Fruit fly (Drosophila melanogaster) Kc167 (cell line): ENCODE results near the gene CG15643.

Experiments
- Myc ChIP-seq: fragments of >200 bp; optimal IDR thresholded peaks from 2 replicates; lab custom pipeline; 2017; ENCODE audit warnings: missing external identifiers
- Sin3A ChIP-seq: fragments of >200 bp; optimal IDR thresholded peaks from 2 replicates; lab custom pipeline; 2018; ENCODE audit warnings: missing external identifiers
- h ChIP-seq: fragments of >200 bp; optimal IDR thresholded peaks from 3 replicates; lab custom pipeline; 2018; ENCODE audit warnings: missing external identifiers
- insv ChIP-seq: fragments of >200 bp; optimal IDR thresholded peaks from 3 replicates; lab custom pipeline; 2018; ENCODE audit warnings: missing external identifiers
- psq ChIP-seq: fragments of >200 bp; optimal IDR thresholded peaks from 2 replicates; lab custom pipeline; 2017; ENCODE audit warnings: missing external identifiers
- ttk ChIP-seq: sonication (Bioruptor generic); optimal IDR thresholded peaks from 2 replicates; lab custom pipeline; 2017; ENCODE audit warnings: missing external identifiers

The CG15643 gene

dm6 chrX:15543479-15544044 lies 28.4 kb downstream of the CG15643 start:
- TF ChIP-seq h (lab: Kevin White, UChicago) = no peak
- TF ChIP-seq Myc (lab: Kevin White, UChicago) = no peak
- TF ChIP-seq insv (lab: Kevin White, UChicago) = no peak
- no peak for TF ChIP-seq Sin3A (lab: Kevin White, UChicago)
- TF ChIP-seq ttk = no peak
- no peak for TF ChIP-seq psq (lab: Kevin White, UChicago)

dm6 chrX:15539856-15540488 lies 32.0 kb downstream of the CG15643 start:
- no peak for TF ChIP-seq Sin3A (lab: Kevin White, UChicago)
- no peak for TF ChIP-seq h (lab: Kevin White, UChicago)
- TF ChIP-seq insv (lab: Kevin White, UChicago) = no peak
- TF ChIP-seq psq (lab: Kevin White, UChicago) = no peak
- no peak for TF ChIP-seq ttk
- TF ChIP-seq Myc (lab: Kevin White, UChicago) = no peak

dm6 chrX:15532062-15532461 lies 39.9 kb downstream of the CG15643 start:
- TF ChIP-seq h (lab: Kevin White, UChicago) = no peak
- TF ChIP-seq insv (lab: Kevin White, UChicago) = no peak
- no peak for TF ChIP-seq Myc (lab: Kevin White, UChicago)
- no peak for TF ChIP-seq ttk
- TF ChIP-seq Sin3A (lab: Kevin White, UChicago) = no peak
- TF ChIP-seq psq (lab: Kevin White, UChicago) = no peak

dm6 chrX:15530369-15530768 lies 41.6 kb downstream of the CG15643 start:
- TF ChIP-seq insv (lab: Kevin White, UChicago) (no peak), Myc (lab: Kevin White, UChicago) (no peak), Sin3A (lab: Kevin White, UChicago) (no peak), h (lab: Kevin White, UChicago) (no peak), psq (lab: Kevin White, UChicago) (no peak), ttk (no peak)

dm6 chrX:15529958-15530357 lies 42.0 kb downstream of the CG15643 start:
- TF ChIP-seq ttk (no peak), Sin3A (lab: Kevin White, UChicago) (no peak), Myc (lab: Kevin White, UChicago) (no peak), h (lab: Kevin White, UChicago) (no peak), psq (lab: Kevin White, UChicago) (no peak), insv (lab: Kevin White, UChicago) (no peak)

- TF ChIP-seq ttk (no peak), insv (lab: Kevin White, UChicago) (no peak), Sin3A (lab: Kevin White, UChicago) (no peak), psq (lab: Kevin White, UChicago) (no peak), Myc (lab: Kevin White, UChicago) (no peak), h (lab: Kevin White, UChicago) (no peak)
Measured at dm6 chrX:15529197-15529596, 42.8 kb downstream of the CG15643 start.

dm6 chrX:15522426-15523153 lies 49.4 kb downstream of the CG15643 start:
- TF ChIP-seq psq (lab: Kevin White, UChicago) = no peak
- no peak for TF ChIP-seq h (lab: Kevin White, UChicago)
- TF ChIP-seq insv (lab: Kevin White, UChicago) = no peak
- no peak for TF ChIP-seq Myc (lab: Kevin White, UChicago)
- no peak for TF ChIP-seq ttk
- TF ChIP-seq Sin3A (lab: Kevin White, UChicago) = no peak
